Fruit fly (Drosophila melanogaster): ENCODE results near the gene eIF4H1.
A peak's percentile ranks its signal among the peaks of the same experiment; 100 is the strongest.

Gene eIF4H1

dm6 chrX:16403811-16404420 is 44.5 kb upstream of the eIF4H1 start (continued):
- no peak for TF ChIP-seq CG1621 (tag; optimal IDR thresholded peaks at IDR 0.05)
- no peak for TF ChIP-seq lz (GFP tag; optimal IDR thresholded peaks at IDR 0.05)
- TF ChIP-seq CG3919 (GFP tag; optimal IDR thresholded peaks at IDR 0.05), result peak; percentile 74
- peak; percentile 54 for TF ChIP-seq CG11762 (GFP tag; optimal IDR thresholded peaks at IDR 0.05; ENCODE audit: insufficient read depth)
- TF ChIP-seq topi (GFP tag; optimal IDR thresholded peaks at IDR 0.05), result no peak
- peak; percentile 24 for TF ChIP-seq Ets21C (GFP tag; optimal IDR thresholded peaks at IDR 0.05)
- no peak for TF ChIP-seq esn (GFP tag; optimal IDR thresholded peaks at IDR 0.05)
- peak; percentile 80 for TF ChIP-seq pdm3 (GFP tag; optimal IDR thresholded peaks at IDR 0.05)
- no peak for TF ChIP-seq CG6276 (GFP tag; optimal IDR thresholded peaks at IDR 0.05)
- TF ChIP-seq Gug (GFP tag; IDR thresholded peaks at IDR 0.05), result peak; percentile 75
- TF ChIP-seq eg (GFP tag; IDR thresholded peaks at IDR 0.05), result peak; percentile 89
- TF ChIP-seq spab (GFP tag; optimal IDR thresholded peaks at IDR 0.05), result no peak
- peak; percentile 63 for TF ChIP-seq Ets96B (tag; optimal IDR thresholded peaks at IDR 0.05)
- TF ChIP-seq OdsH (GFP tag; optimal IDR thresholded peaks at IDR 0.05), result no peak
- no peak for TF ChIP-seq dsx (GFP tag; optimal IDR thresholded peaks at IDR 0.05; ENCODE audit: poor library complexity, severe bottlenecking)
- TF ChIP-seq fd85E (GFP tag; optimal IDR thresholded peaks at IDR 0.05), result no peak

- TF ChIP-seq vri (GFP tag; optimal IDR thresholded peaks at IDR 0.05) (peak; percentile 21), svp (GFP tag) (peak; percentile 53), ss (GFP tag; optimal IDR thresholded peaks at IDR 0.05) (no peak)
Measured at dm6 chrX:16404803-16405202, 43.7 kb upstream of the eIF4H1 start, which contains the start of gene CG9981. TSS of gene CG9981 (minus strand) at chrX:16405122.

dm6 chrX:16405209-16405608 is 43.3 kb upstream of the eIF4H1 start, which contains the start of gene CG4301:
TSS of gene CG4301 (plus strand) at chrX:16405509.
- TF ChIP-seq CG8319 (GFP tag; optimal IDR thresholded peaks at IDR 0.05), result no peak
- TF ChIP-seq Met (GFP tag; optimal IDR thresholded peaks at IDR 0.05), result no peak
- TF ChIP-seq CG11294 (GFP tag; IDR thresholded peaks at IDR 0.05), result no peak
- TF ChIP-seq CG11762 (GFP tag; optimal IDR thresholded peaks at IDR 0.05; ENCODE audit: insufficient read depth), result no peak
- no peak for TF ChIP-seq Hr38 (GFP tag; optimal IDR thresholded peaks at IDR 0.05)
- TF ChIP-seq CG34406 (GFP tag; optimal IDR thresholded peaks at IDR 0.05), result no peak
- TF ChIP-seq CG8632 (GFP tag; optimal IDR thresholded peaks at IDR 0.05), result no peak
- no peak for TF ChIP-seq CG8119 (GFP tag; IDR thresholded peaks at IDR 0.05)
- TF ChIP-seq dsx (GFP tag; optimal IDR thresholded peaks at IDR 0.05; ENCODE audit: poor library complexity, severe bottlenecking), result no peak
- TF ChIP-seq Sox15 (GFP tag; optimal IDR thresholded peaks at IDR 0.05), result no peak
- no peak for TF ChIP-seq dac (GFP tag; optimal IDR thresholded peaks at IDR 0.05)
- no peak for TF ChIP-seq CG3919 (GFP tag; optimal IDR thresholded peaks at IDR 0.05)
- TF ChIP-seq Gug (GFP tag; IDR thresholded peaks at IDR 0.05), result no peak
- TF ChIP-seq eg (GFP tag; IDR thresholded peaks at IDR 0.05), result no peak
- no peak for TF ChIP-seq pdm3 (GFP tag; optimal IDR thresholded peaks at IDR 0.05)
- TF ChIP-seq salr (GFP tag; optimal IDR thresholded peaks at IDR 0.05), result no peak
- TF ChIP-seq ss (GFP tag; optimal IDR thresholded peaks at IDR 0.05), result no peak
- no peak for TF ChIP-seq Eip93F (GFP tag; optimal IDR thresholded peaks at IDR 0.05)
- no peak for TF ChIP-seq Smox (GFP tag; optimal IDR thresholded peaks at IDR 0.05)

- peak; percentile 46 for TF ChIP-seq Eip78C (GFP tag)
- no peak for TF ChIP-seq CG9139 (GFP tag; optimal IDR thresholded peaks at IDR 0.05)
Measured at dm6 chrX:16406083-16406482, 42.4 kb upstream of the eIF4H1 start.

Measured in whole organism, prepupa.